Worm (Caenorhabditis elegans): ENCODE measurements around the gene srx-118.

DNA sequence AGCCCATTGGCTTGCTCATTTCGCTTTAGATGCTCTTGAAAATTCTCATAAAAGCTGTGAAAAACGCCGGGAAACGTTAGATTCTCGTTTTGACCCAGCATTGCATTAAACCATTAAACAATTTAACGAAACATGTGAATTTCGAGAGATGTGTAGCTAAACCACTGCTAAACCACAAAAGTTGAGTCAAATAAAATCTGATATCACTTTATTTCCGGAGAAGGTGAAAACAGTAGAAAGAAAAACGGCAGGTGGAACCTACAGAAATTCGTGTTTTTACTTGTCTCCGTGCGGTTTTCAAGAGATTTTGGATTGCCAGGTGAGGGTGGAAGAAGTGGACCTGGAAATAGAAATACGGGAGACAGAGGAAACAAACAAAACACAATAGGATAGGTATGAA lies 18.9 kb downstream of the srx-118 start, which contains the start of gene F49C5.9:
- TF ChIP-seq snpc-4 (tag; optimal IDR thresholded peaks at IDR 0.05): no peak
- no peak for TF ChIP-seq R02D3.7 (tag; optimal IDR thresholded peaks at IDR 0.05)
- no peak for TF ChIP-seq nhr-12 (tag; optimal IDR thresholded peaks at IDR 0.05)
- TF ChIP-seq aly-2 (tag; optimal IDR thresholded peaks at IDR 0.05): no peak
- no peak for TF ChIP-seq lin-39 (tag; optimal IDR thresholded peaks at IDR 0.05)
- TF ChIP-seq egl-27 (tag; optimal IDR thresholded peaks at IDR 0.05): no peak
- TF ChIP-seq elt-1 (tag; optimal IDR thresholded peaks at IDR 0.05): no peak
- TF ChIP-seq unc-55 (GFP tag; optimal IDR thresholded peaks at IDR 0.05): no peak
- TF ChIP-seq lin-13 (GFP tag; optimal IDR thresholded peaks at IDR 0.05): no peak
- TF ChIP-seq elt-3 (tag; optimal IDR thresholded peaks at IDR 0.05): no peak
- TF ChIP-seq nhr-6 (tag; optimal IDR thresholded peaks at IDR 0.05): no peak
- no peak for TF ChIP-seq unc-62 (GFP tag; optimal IDR thresholded peaks at IDR 0.05)
- TF ChIP-seq gmeb-1 (tag; optimal IDR thresholded peaks at IDR 0.05): no peak
- no peak for TF ChIP-seq ztf-11 (tag; optimal IDR thresholded peaks at IDR 0.05)

Data from whole organism, L2 larva.